Worm (Caenorhabditis elegans) whole organism, early embryonic: ENCODE data around the gene str-115.

Experiments used
- B0310.2 ChIP-seq: sonication (generic microtip); optimal IDR thresholded peaks from 2 replicates; lab custom pipeline; 2016; ENCODE audit warnings: mild to moderate bottlenecking, missing genetic modification characterization, missing compliant biosample characterization
- F13C5.2 ChIP-seq: sonication (generic microtip); optimal IDR thresholded peaks from 2 replicates; lab custom pipeline; 2017; ENCODE audit warnings: mild to moderate bottlenecking, missing genetic modification characterization, inconsistent platforms, missing compliant biosample characterization
- aly-1 ChIP-seq: sonication (generic microtip); optimal IDR thresholded peaks from 2 replicates; lab custom pipeline; 2016; ENCODE audit warnings: missing genetic modification characterization, missing compliant biosample characterization
- ama-1 ChIP-seq: fragments of 150-350 bp; optimal IDR thresholded peaks from 2 replicates; lab custom pipeline; 2014
- ceh-13 ChIP-seq: fragments of 200-800 bp; sonication (Bioruptor generic); optimal IDR thresholded peaks from 2 replicates; lab custom pipeline; 2018; ENCODE audit warnings: mild to moderate bottlenecking, missing genetic modification characterization, missing compliant biosample characterization
- ceh-36 ChIP-seq: sonication (generic microtip); optimal IDR thresholded peaks from 2 replicates; lab custom pipeline; 2016; ENCODE audit warnings: missing genetic modification characterization, inconsistent platforms, missing compliant biosample characterization
- ets-7 ChIP-seq: sonication (generic microtip); optimal IDR thresholded peaks from 2 replicates; lab custom pipeline; 2016; ENCODE audit warnings: missing genotype, missing genetic modification characterization, missing compliant biosample characterization
- flt-1 ChIP-seq: fragments of 200-800 bp; sonication (Bioruptor generic); IDR thresholded peaks from 2 replicates; pipeline ENCODE4 v1.3.6; 2022; ENCODE audit warnings: missing genetic modification characterization, missing compliant biosample characterization
- hmbx-1 ChIP-seq: sonication (generic microtip); optimal IDR thresholded peaks from 2 replicates; lab custom pipeline; 2016; ENCODE audit warnings: mild to moderate bottlenecking, missing genetic modification characterization, missing compliant biosample characterization
- hmg-4 ChIP-seq: fragments of 200-800 bp; sonication (Bioruptor generic); optimal IDR thresholded peaks from 2 replicates; lab custom pipeline; 2018; ENCODE audit warnings: mild to moderate bottlenecking, missing genetic modification characterization, missing compliant biosample characterization
- hnd-1 ChIP-seq: sonication (generic microtip); optimal IDR thresholded peaks from 2 replicates; lab custom pipeline; 2016; ENCODE audit warnings: missing genetic modification characterization, missing compliant biosample characterization
- pes-1 ChIP-seq: fragments of 200-800 bp; sonication (Bioruptor generic); IDR thresholded peaks from 2 replicates; pipeline ENCODE4 v1.3.6; 2022; ENCODE audit warnings: missing genetic modification reagents, missing genetic modification characterization, missing compliant biosample characterization
- scrt-1 ChIP-seq: fragments of 200-800 bp; sonication (Bioruptor generic); IDR thresholded peaks from 2 replicates; pipeline ENCODE4 v1.3.6; 2022; ENCODE audit warnings: missing genetic modification characterization, missing compliant biosample characterization
- sea-1 ChIP-seq: fragments of 200-800 bp; sonication (Bioruptor generic); conservative IDR thresholded peaks from 2 replicates; pipeline ENCODE4 v1.3.6; 2022; ENCODE audit warnings: missing genetic modification characterization, missing compliant biosample characterization
- tbx-11 ChIP-seq: fragments of 200-800 bp; sonication (Bioruptor generic); IDR thresholded peaks from 2 replicates; pipeline ENCODE4 v1.3.6; 2022; ENCODE audit warnings: missing genetic modification characterization, missing compliant biosample characterization
- tbx-37 ChIP-seq: fragments of 200-800 bp; sonication (Bioruptor generic); conservative IDR thresholded peaks from 2 replicates; pipeline ENCODE4 v1.3.6; 2022; ENCODE audit warnings: missing genetic modification reagents, missing genetic modification characterization, missing compliant biosample characterization
- tra-4 ChIP-seq: sonication (generic microtip); optimal IDR thresholded peaks from 2 replicates; lab custom pipeline; 2017; ENCODE audit warnings: missing genetic modification characterization, missing compliant biosample characterization

Gene str-115

ce11 chrV:11300539-11300938 lies 31.6 kb downstream of the str-115 start, which contains the start of gene srh-47:
Gene srh-47 (minus strand): TSS chrV:11300639.
- TF ChIP-seq scrt-1 (GFP tag; lab: Robert Waterston, UW) (no peak), ceh-13 (GFP tag; lab: Kevin White, UChicago) (no peak), hnd-1 (no peak), hmbx-1 (tag; lab: Kevin White, UChicago) (no peak), ets-7 (tag; lab: Kevin White, UChicago) (no peak), tbx-37 (GFP tag; lab: Robert Waterston, UW) (no peak), tra-4 (tag; lab: Kevin White, UChicago) (no peak), tbx-11 (GFP tag; lab: Robert Waterston, UW) (no peak), ama-1 (lab: Kevin White, UChicago) (no peak), ceh-36 (no peak), pes-1 (GFP tag; lab: Robert Waterston, UW) (no peak)

ce11 chrV:11302698-11303097 lies 33.8 kb downstream of the str-115 start, which contains the start of gene srh-46:
Gene srh-46 (minus strand): TSS chrV:11302886.
- TF ChIP-seq tra-4 (tag; lab: Kevin White, UChicago) (no peak), ceh-13 (GFP tag; lab: Kevin White, UChicago) (no peak), scrt-1 (GFP tag; lab: Robert Waterston, UW) (no peak), ceh-36 (no peak), ets-7 (tag; lab: Kevin White, UChicago) (no peak), pes-1 (GFP tag; lab: Robert Waterston, UW) (no peak), hnd-1 (no peak), hmg-4 (GFP tag; lab: Kevin White, UChicago) (no peak), sea-1 (GFP tag; lab: Robert Waterston, UW) (no peak), ama-1 (lab: Kevin White, UChicago) (no peak), B0310.2 (tag; lab: Kevin White, UChicago) (no peak), flt-1 (no peak), F13C5.2 (tag; lab: Kevin White, UChicago) (no peak), aly-1 (no peak)

- no peak for TF ChIP-seq sea-1 (GFP tag; lab: Robert Waterston, UW)
- no peak for TF ChIP-seq scrt-1 (GFP tag; lab: Robert Waterston, UW)
- no peak for TF ChIP-seq ceh-13 (GFP tag; lab: Kevin White, UChicago)
- TF ChIP-seq ceh-36, result no peak
- no peak for TF ChIP-seq hmbx-1 (tag; lab: Kevin White, UChicago)
- no peak for TF ChIP-seq tbx-37 (GFP tag; lab: Robert Waterston, UW)
- TF ChIP-seq pes-1 (GFP tag; lab: Robert Waterston, UW), result no peak
- TF ChIP-seq ama-1 (lab: Kevin White, UChicago), result no peak
- TF ChIP-seq tbx-11 (GFP tag; lab: Robert Waterston, UW), result no peak
- TF ChIP-seq flt-1, result no peak
- TF ChIP-seq ets-7 (tag; lab: Kevin White, UChicago), result no peak
- TF ChIP-seq hnd-1, result no peak
- TF ChIP-seq F13C5.2 (tag; lab: Kevin White, UChicago), result no peak
- no peak for TF ChIP-seq tra-4 (tag; lab: Kevin White, UChicago)
Measured at ce11 chrV:11304200-11304599, 35.3 kb downstream of the str-115 start.

- TF ChIP-seq scrt-1 (GFP tag; lab: Robert Waterston, UW) (no peak), hmg-4 (GFP tag; lab: Kevin White, UChicago) (no peak), aly-1 (no peak), B0310.2 (tag; lab: Kevin White, UChicago) (no peak), F13C5.2 (tag; lab: Kevin White, UChicago) (no peak)
Measured at ce11 chrV:11304879-11305278, 36.0 kb downstream of the str-115 start, which contains the start of gene srh-45. Gene srh-45 (minus strand): TSS chrV:11304979.

ce11 chrV:11307781-11308180 lies 38.9 kb downstream of the str-115 start:
- TF ChIP-seq ama-1 (lab: Kevin White, UChicago), result no peak
- no peak for TF ChIP-seq scrt-1 (GFP tag; lab: Robert Waterston, UW)
- TF ChIP-seq tbx-11 (GFP tag; lab: Robert Waterston, UW), result no peak
- TF ChIP-seq pes-1 (GFP tag; lab: Robert Waterston, UW), result no peak
- no peak for TF ChIP-seq ceh-13 (GFP tag; lab: Kevin White, UChicago)
- no peak for TF ChIP-seq ceh-36
- TF ChIP-seq F13C5.2 (tag; lab: Kevin White, UChicago), result no peak
- TF ChIP-seq sea-1 (GFP tag; lab: Robert Waterston, UW), result no peak
- TF ChIP-seq ets-7 (tag; lab: Kevin White, UChicago), result no peak

- TF ChIP-seq aly-1 (no peak), sea-1 (GFP tag; lab: Robert Waterston, UW) (no peak), F13C5.2 (tag; lab: Kevin White, UChicago) (no peak), ceh-36 (no peak), hmg-4 (GFP tag; lab: Kevin White, UChicago) (no peak), ets-7 (tag; lab: Kevin White, UChicago) (no peak), tra-4 (tag; lab: Kevin White, UChicago) (no peak), hnd-1 (no peak), tbx-11 (GFP tag; lab: Robert Waterston, UW) (no peak), flt-1 (no peak), B0310.2 (tag; lab: Kevin White, UChicago) (no peak), hmbx-1 (tag; lab: Kevin White, UChicago) (no peak), pes-1 (GFP tag; lab: Robert Waterston, UW) (no peak), ceh-13 (GFP tag; lab: Kevin White, UChicago) (no peak), ama-1 (lab: Kevin White, UChicago) (no peak)
Measured at ce11 chrV:11308346-11308745, 39.5 kb downstream of the str-115 start, which contains the start of gene snf-11. Gene snf-11 (minus strand): TSS chrV:11308446.

- TF ChIP-seq hnd-1 (no peak), aly-1 (no peak)
Measured at ce11 chrV:11308915-11309314, 40.0 kb downstream of the str-115 start.

- TF ChIP-seq tbx-37 (GFP tag; lab: Robert Waterston, UW) (no peak), sea-1 (GFP tag; lab: Robert Waterston, UW) (no peak), B0310.2 (tag; lab: Kevin White, UChicago) (no peak), hmbx-1 (tag; lab: Kevin White, UChicago) (no peak), ama-1 (lab: Kevin White, UChicago) (no peak), ceh-13 (GFP tag; lab: Kevin White, UChicago) (no peak), hnd-1 (no peak), F13C5.2 (tag; lab: Kevin White, UChicago) (no peak)
Measured at ce11 chrV:11311013-11311472, 42.2 kb downstream of the str-115 start, which contains the start of gene T03F7.7. Gene T03F7.7 (plus strand): TSS chrV:11311422.
